Worm (Caenorhabditis elegans): ENCODE measurements around the gene C39E9.7.

ce11 chrIV:13035302-13035701 lies 41.2 kb downstream of the C39E9.7 start:
- TF ChIP-seq nhr-23 (tag; optimal IDR thresholded peaks at IDR 0.05) (no peak), nhr-77 (tag; optimal IDR thresholded peaks at IDR 0.05) (no peak), peb-1 (tag; optimal IDR thresholded peaks at IDR 0.05) (no peak), ama-1 (optimal IDR thresholded peaks at IDR 0.05) (no peak), nhr-10 (tag; optimal IDR thresholded peaks at IDR 0.05) (no peak), unc-62 (GFP tag; optimal IDR thresholded peaks at IDR 0.05) (no peak), F13H6.1 (tag; optimal IDR thresholded peaks at IDR 0.05) (no peak), zag-1 (tag; optimal IDR thresholded peaks at IDR 0.05) (no peak), crh-2 (tag; optimal IDR thresholded peaks at IDR 0.05) (no peak), gmeb-1 (tag; optimal IDR thresholded peaks at IDR 0.05) (no peak), nhr-237 (tag; optimal IDR thresholded peaks at IDR 0.05) (no peak), elt-3 (tag; optimal IDR thresholded peaks at IDR 0.05) (no peak), nhr-12 (tag; optimal IDR thresholded peaks at IDR 0.05) (no peak), skn-1 (tag; optimal IDR thresholded peaks at IDR 0.05) (no peak)
